Worm (Caenorhabditis elegans): ENCODE measurements around the gene dop-4.

DNA sequence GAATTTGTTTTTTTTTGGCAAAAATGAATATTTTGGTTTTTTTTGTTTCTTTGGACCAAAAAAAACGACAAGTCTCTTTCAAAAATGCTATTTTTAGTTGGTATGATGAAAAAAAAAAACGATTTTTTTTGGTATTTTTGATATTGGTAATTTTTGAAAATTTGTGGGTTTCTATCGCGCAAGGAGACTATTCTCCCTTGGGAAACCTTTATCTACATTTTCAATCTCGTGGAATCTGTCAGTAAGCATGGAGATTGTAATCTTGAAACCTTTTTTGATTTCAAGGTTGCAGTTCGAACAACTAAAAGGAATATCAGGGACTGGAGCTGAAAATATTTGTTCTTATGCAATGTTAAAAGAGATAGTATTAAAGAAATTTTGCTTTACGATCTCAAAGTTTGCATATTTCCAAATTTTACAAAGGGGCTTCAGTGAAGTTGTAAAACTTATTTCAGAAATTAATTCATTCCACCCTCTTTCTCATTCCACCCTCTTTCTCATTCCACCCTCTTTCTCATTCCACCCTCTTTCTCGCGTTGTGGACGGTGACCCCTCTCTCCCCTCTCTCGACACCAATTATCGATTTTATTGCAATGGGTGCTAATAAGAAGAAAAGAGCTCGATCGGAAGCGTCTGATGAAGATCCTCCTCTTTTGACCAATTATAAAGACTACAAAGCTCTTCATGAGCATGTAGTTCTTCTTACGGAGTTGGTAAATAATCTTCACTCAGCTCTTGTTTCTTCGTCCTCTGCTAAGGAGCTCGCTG is 44.0 kb downstream of the dop-4 start:
- TF ChIP-seq T22C8.4 (GFP tag; IDR thresholded peaks at IDR 0.05) (0 out of 2 replicates have a peak, but pooled peaks have one; percentile 57), klf-2 (GFP tag; conservative IDR thresholded peaks at IDR 0.05) (no peak), med-1 (GFP tag; optimal IDR thresholded peaks at IDR 0.05; ENCODE audit: insufficient read depth) (no peak)
